Fruit fly (Drosophila melanogaster): ENCODE data around the gene Mkk4.

Mkk4 gene

dm6 chr3R:8670529-8671491 lies 20.2 kb upstream of the Mkk4 start, which contains the start of gene p (continued):
- TF ChIP-seq Ets96B (tag; optimal IDR thresholded peaks at IDR 0.05): no peak
- no peak for TF ChIP-seq Hr38 (GFP tag; optimal IDR thresholded peaks at IDR 0.05)
- TF ChIP-seq CG16779 (tag; optimal IDR thresholded peaks at IDR 0.05): peak; percentile 33
- peak in 1 of 2 experiments; percentile 66 for TF ChIP-seq ss (GFP tag; optimal IDR thresholded peaks at IDR 0.05)
- peak; percentile 32 for TF ChIP-seq CG10631 (GFP tag; optimal IDR thresholded peaks at IDR 0.05)
- TF ChIP-seq eg (GFP tag; IDR thresholded peaks at IDR 0.05): peak; percentile 66; the same call in 2 of the 3 replicates
- peak; percentile 44 for TF ChIP-seq Lpt (GFP tag; optimal IDR thresholded peaks at IDR 0.05)
- no peak for TF ChIP-seq Blimp-1 (GFP tag; optimal IDR thresholded peaks at IDR 0.05)
- TF ChIP-seq CG10669 (GFP tag; optimal IDR thresholded peaks at IDR 0.05): peak; percentile 37
- TF ChIP-seq fd59A (GFP tag; optimal IDR thresholded peaks at IDR 0.05): no peak

dm6 chr3R:8669900-8670528 lies 19.4 kb upstream of the Mkk4 start:
- TF ChIP-seq fkh (GFP tag; optimal IDR thresholded peaks at IDR 0.05) (no peak), CG31627 (GFP tag; optimal IDR thresholded peaks at IDR 0.05) (peak; percentile 24), esn (GFP tag; optimal IDR thresholded peaks at IDR 0.05) (no peak), ss (GFP tag; optimal IDR thresholded peaks at IDR 0.05) (no peak), topi (GFP tag; optimal IDR thresholded peaks at IDR 0.05) (no peak), CG9139 (GFP tag; optimal IDR thresholded peaks at IDR 0.05) (no peak), CG32006 (GFP tag; optimal IDR thresholded peaks at IDR 0.05) (no peak), OdsH (GFP tag; optimal IDR thresholded peaks at IDR 0.05) (no peak), svp (GFP tag) (peak; percentile 74), CG8319 (GFP tag; optimal IDR thresholded peaks at IDR 0.05) (peak; percentile 40), CG8119 (GFP tag; IDR thresholded peaks at IDR 0.05) (peak; percentile 32; the same call in 2 of the 3 replicates), CG6276 (GFP tag; optimal IDR thresholded peaks at IDR 0.05) (no peak), CG6163 (GFP tag; IDR thresholded peaks at IDR 0.05) (peak; percentile 71), achi (GFP tag; optimal IDR thresholded peaks at IDR 0.05) (no peak), acj6 (GFP tag; optimal IDR thresholded peaks at IDR 0.05) (peak; percentile 41), Eip78C (GFP tag) (peak; percentile 4), salr (GFP tag; optimal IDR thresholded peaks at IDR 0.05) (no peak), Ets21C (GFP tag; optimal IDR thresholded peaks at IDR 0.05) (no peak), Sox15 (GFP tag; optimal IDR thresholded peaks at IDR 0.05) (peak; percentile 17), eg (GFP tag; IDR thresholded peaks at IDR 0.05) (peak; percentile 64), CG11294 (GFP tag; IDR thresholded peaks at IDR 0.05) (peak; percentile 40; the same call in 1 of the 2 replicates), CG3032 (tag; optimal IDR thresholded peaks at IDR 0.05) (no peak), CG1621 (tag; optimal IDR thresholded peaks at IDR 0.05) (no peak), CG34406 (GFP tag; optimal IDR thresholded peaks at IDR 0.05) (no peak), CG11902 (GFP tag; optimal IDR thresholded peaks at IDR 0.05) (no peak), CG10631 (GFP tag; optimal IDR thresholded peaks at IDR 0.05) (peak; percentile 8), Lpt (GFP tag; optimal IDR thresholded peaks at IDR 0.05) (no peak), CG8632 (GFP tag; optimal IDR thresholded peaks at IDR 0.05) (no peak), Sox14 (GFP tag; optimal IDR thresholded peaks at IDR 0.05) (peak; percentile 13), Ets96B (tag; optimal IDR thresholded peaks at IDR 0.05) (peak; percentile 39), Smox (GFP tag; optimal IDR thresholded peaks at IDR 0.05) (no peak), spab (GFP tag; optimal IDR thresholded peaks at IDR 0.05) (no peak), Hr38 (GFP tag; optimal IDR thresholded peaks at IDR 0.05) (no peak), pdm3 (GFP tag; optimal IDR thresholded peaks at IDR 0.05) (no peak), CG6808 (GFP tag; optimal IDR thresholded peaks at IDR 0.05) (no peak), Met (GFP tag; optimal IDR thresholded peaks at IDR 0.05) (no peak), Blimp-1 (GFP tag; optimal IDR thresholded peaks at IDR 0.05) (no peak), Hr4 (GFP tag; optimal IDR thresholded peaks at IDR 0.05) (peak; percentile 10), CG6854 (GFP tag; optimal IDR thresholded peaks at IDR 0.05) (no peak), vri (GFP tag; optimal IDR thresholded peaks at IDR 0.05) (no peak), dsx (GFP tag; optimal IDR thresholded peaks at IDR 0.05; ENCODE audit: poor library complexity, severe bottlenecking) (no peak), Hr39 (GFP tag; optimal IDR thresholded peaks at IDR 0.05) (peak; percentile 39), Eip75B (GFP tag; optimal IDR thresholded peaks at IDR 0.05) (peak; percentile 9)

Data from whole organism, prepupa.